Fruit fly (Drosophila melanogaster) Kc167 (cell line): ENCODE data around the gene Rchy1.

Experiments used
- h ChIP-seq: fragments of >200 bp; optimal IDR thresholded peaks from 3 replicates; lab custom pipeline; 2018; ENCODE audit warnings: missing external identifiers
- insv ChIP-seq: fragments of >200 bp; optimal IDR thresholded peaks from 3 replicates; lab custom pipeline; 2018; ENCODE audit warnings: missing external identifiers
- psq ChIP-seq: fragments of >200 bp; optimal IDR thresholded peaks from 2 replicates; lab custom pipeline; 2017; ENCODE audit warnings: missing external identifiers
- ttk ChIP-seq: sonication (Bioruptor generic); optimal IDR thresholded peaks from 2 replicates; lab custom pipeline; 2017; ENCODE audit warnings: missing external identifiers

dm6 chr2L:6481310-6481738 is 15.9 kb upstream of the Rchy1 start:
- TF ChIP-seq psq (lab: Kevin White, UChicago) (no peak), insv (no peak), ttk (no peak), h (lab: Kevin White, UChicago) (no peak)
